Worm (Caenorhabditis elegans) whole organism, late embryonic: Measurements from ENCODE around the gene fbxa-206.

ENCODE experiments used
- K09A11.1 ChIP-seq: sonication (generic microtip); optimal IDR thresholded peaks from 2 replicates; lab custom pipeline; 2017; ENCODE audit warnings: antibody characterized with exemption, mild to moderate bottlenecking, missing genetic modification characterization, missing compliant biosample characterization; ENCODE audit not compliant: insufficient read depth
- Y22D7AL.16 ChIP-seq: sonication (generic microtip); optimal IDR thresholded peaks from 2 replicates; lab custom pipeline; 2016; ENCODE audit warnings: missing genetic modification characterization, missing compliant biosample characterization
- ceh-2 ChIP-seq: sonication (generic microtip); optimal IDR thresholded peaks from 2 replicates; lab custom pipeline; 2016; ENCODE audit warnings: missing genotype, missing genetic modification characterization, missing compliant biosample characterization
- ceh-9 ChIP-seq: sonication (generic microtip); optimal IDR thresholded peaks from 2 replicates; lab custom pipeline; 2016; ENCODE audit warnings: mild to moderate bottlenecking, missing genetic modification characterization, inconsistent platforms, missing compliant biosample characterization
- dve-1 ChIP-seq: sonication (generic microtip); optimal IDR thresholded peaks from 2 replicates; lab custom pipeline; 2017; ENCODE audit warnings: antibody characterized with exemption, mild to moderate bottlenecking, missing genetic modification characterization, missing compliant biosample characterization
- elt-2 ChIP-seq: sonication (generic microtip); optimal IDR thresholded peaks from 2 replicates; lab custom pipeline; 2016; ENCODE audit warnings: missing genetic modification reagents, missing genetic modification characterization, missing compliant biosample characterization
- fkh-10 ChIP-seq: fragments of 150-350 bp; optimal IDR thresholded peaks from 2 replicates; lab custom pipeline; 2014; ENCODE audit warnings: missing biosample characterization, missing genetic modification reagents, missing genetic modification characterization
- nhr-11 ChIP-seq: fragments of 150-350 bp; optimal IDR thresholded peaks from 2 replicates; lab custom pipeline; 2014; ENCODE audit warnings: missing biosample characterization, missing genetic modification characterization
- pha-2 ChIP-seq: sonication (generic microtip); optimal IDR thresholded peaks from 2 replicates; lab custom pipeline; 2017; ENCODE audit warnings: mild to moderate bottlenecking, missing genetic modification characterization, missing compliant biosample characterization
- rnt-1 ChIP-seq: sonication (generic microtip); optimal IDR thresholded peaks from 2 replicates; lab custom pipeline; 2016; ENCODE audit warnings: missing genetic modification characterization, missing compliant biosample characterization
- ttx-3 ChIP-seq: sonication (generic microtip); optimal IDR thresholded peaks from 2 replicates; lab custom pipeline; 2016; ENCODE audit warnings: missing genetic modification reagents, missing genetic modification characterization, missing compliant biosample characterization
- unc-55 ChIP-seq: sonication (generic microtip); optimal IDR thresholded peaks from 2 replicates; lab custom pipeline; 2017; ENCODE audit warnings: missing biosample characterization, missing genetic modification reagents, missing genetic modification characterization
- ztf-16 ChIP-seq: sonication (generic microtip); optimal IDR thresholded peaks from 2 replicates; lab custom pipeline; 2017; ENCODE audit warnings: missing genetic modification characterization, missing compliant biosample characterization

ce11 chrV:16879532-16879931, 38.7 kb downstream of the fbxa-206 start:
- TF ChIP-seq ztf-16 (tag; lab: Kevin White, UChicago), result no peak
- TF ChIP-seq pha-2 (tag; lab: Kevin White, UChicago), result no peak
- TF ChIP-seq elt-2 (tag; lab: Kevin White, UChicago), result no peak
- TF ChIP-seq fkh-10 (GFP tag; lab: Kevin White, UChicago), result no peak
- TF ChIP-seq ceh-9 (tag; lab: Kevin White, UChicago), result no peak
- TF ChIP-seq nhr-11 (tag; lab: Kevin White, UChicago), result no peak
- no peak for TF ChIP-seq unc-55 (GFP tag; lab: Kevin White, UChicago)
- TF ChIP-seq K09A11.1 (tag; lab: Kevin White, UChicago), result no peak
- no peak for TF ChIP-seq dve-1 (tag; lab: Kevin White, UChicago)
- no peak for TF ChIP-seq Y22D7AL.16
- TF ChIP-seq ttx-3, result no peak
- TF ChIP-seq rnt-1 (tag; lab: Kevin White, UChicago), result no peak
- no peak for TF ChIP-seq ceh-2 (tag; lab: Kevin White, UChicago)
